Worm (Caenorhabditis elegans): ENCODE data around the gene ulp-2.

Gene ulp-2

DNA sequence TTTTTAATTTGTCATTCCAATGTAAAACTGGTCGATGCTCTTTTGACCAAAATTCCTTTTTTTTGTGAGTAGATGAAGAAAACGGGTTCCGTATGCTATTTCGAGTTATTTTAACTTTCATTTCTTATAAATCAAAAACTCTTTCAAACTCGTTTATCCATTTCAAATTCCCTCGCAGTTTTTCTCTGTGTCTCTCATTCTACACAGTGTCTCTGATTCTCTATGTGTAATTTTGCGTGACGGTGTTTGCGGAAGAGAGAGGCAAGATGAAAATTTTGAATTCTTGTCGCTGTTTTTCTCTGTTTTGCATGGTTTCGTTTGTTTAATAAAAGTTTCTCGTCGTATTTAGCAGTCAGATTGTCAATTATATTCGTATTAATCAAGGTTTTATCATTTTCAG is 39.4 kb upstream of the ulp-2 start, which contains the start of gene citk-2:
Gene citk-2 (plus strand): TSS at position 399 of the 400 bp plus-strand sequence.
- TF ChIP-seq ceh-39 (tag; optimal IDR thresholded peaks at IDR 0.05) (no peak), drap-1 (GFP tag; optimal IDR thresholded peaks at IDR 0.05) (no peak), lin-13 (tag; optimal IDR thresholded peaks at IDR 0.05) (peak; percentile 53), sptf-1 (tag; optimal IDR thresholded peaks at IDR 0.05) (no peak), sem-2 (GFP tag; optimal IDR thresholded peaks at IDR 0.05) (no peak), nhr-237 (tag; optimal IDR thresholded peaks at IDR 0.05) (peak; percentile 86)

DNA sequence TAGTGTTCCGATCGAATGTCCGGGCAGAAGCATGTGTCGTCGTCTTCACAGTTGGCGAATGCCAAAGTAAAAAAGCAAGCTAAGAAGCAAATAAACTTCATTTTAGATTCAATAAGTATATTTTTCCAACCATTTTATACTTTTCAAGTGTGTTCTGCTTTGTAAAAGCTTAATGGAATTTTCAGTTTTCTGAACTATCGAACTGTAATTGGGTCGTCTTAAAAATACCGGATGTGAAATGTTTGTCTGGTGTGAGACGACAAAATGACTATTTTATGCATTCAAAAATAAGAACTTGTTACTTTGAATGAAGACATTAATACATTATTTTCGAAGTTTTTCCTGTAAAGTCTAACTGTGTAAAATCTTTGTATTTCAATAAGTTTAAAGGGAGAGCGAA is 39.0 kb upstream of the ulp-2 start, which contains the start of gene F59A6.11:
Gene F59A6.11 (minus strand): TSS at position 101 of the 400 bp plus-strand sequence.
- TF ChIP-seq tbx-8 (GFP tag; optimal IDR thresholded peaks at IDR 0.05): no peak
- TF ChIP-seq unc-120 (tag; optimal IDR thresholded peaks at IDR 0.05; ENCODE audit: poor library complexity, severe bottlenecking): no peak
- TF ChIP-seq lsy-2 (tag; optimal IDR thresholded peaks at IDR 0.05): no peak

DNA sequence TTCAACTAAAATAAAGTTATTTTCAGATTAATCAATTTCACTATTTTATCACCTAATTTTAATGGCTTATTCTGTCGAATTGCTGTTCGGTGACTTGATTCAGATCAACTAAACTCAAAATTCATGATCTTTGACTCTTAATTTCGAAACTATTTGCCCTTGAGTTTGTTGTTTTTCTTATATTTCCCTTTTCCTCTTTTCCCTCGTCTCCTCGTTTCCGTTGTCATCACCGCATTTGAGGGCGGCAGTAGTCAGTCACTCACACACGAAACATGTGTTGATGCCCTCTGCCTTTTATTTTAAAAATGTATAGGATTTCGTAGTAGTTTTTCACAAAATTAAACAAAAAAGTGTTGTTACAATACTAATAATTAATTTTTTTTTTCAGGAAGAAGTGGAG is 35.3 kb upstream of the ulp-2 start, which contains the start of gene rnh-1.0:
Gene rnh-1.0 (plus strand): TSS at position 389 of the 400 bp plus-strand sequence.
- TF ChIP-seq elt-3 (tag; optimal IDR thresholded peaks at IDR 0.05): no peak
- no peak for TF ChIP-seq hlh-1 (tag; optimal IDR thresholded peaks at IDR 0.05)
- no peak for TF ChIP-seq zip-8 (tag; optimal IDR thresholded peaks at IDR 0.05)
- TF ChIP-seq nhr-76 (tag; optimal IDR thresholded peaks at IDR 0.05): no peak
- TF ChIP-seq ceh-39 (tag; optimal IDR thresholded peaks at IDR 0.05): no peak
- no peak for TF ChIP-seq M03D4.4 (tag; optimal IDR thresholded peaks at IDR 0.05)
- no peak for TF ChIP-seq elt-1 (tag; optimal IDR thresholded peaks at IDR 0.05; ENCODE audit: borderline replicate concordance, insufficient read depth)
- no peak for TF ChIP-seq cnd-1 (tag; optimal IDR thresholded peaks at IDR 0.05)
- TF ChIP-seq flh-1 (GFP tag; optimal IDR thresholded peaks at IDR 0.05): no peak
- no peak for TF ChIP-seq tbx-8 (GFP tag; optimal IDR thresholded peaks at IDR 0.05)

DNA sequence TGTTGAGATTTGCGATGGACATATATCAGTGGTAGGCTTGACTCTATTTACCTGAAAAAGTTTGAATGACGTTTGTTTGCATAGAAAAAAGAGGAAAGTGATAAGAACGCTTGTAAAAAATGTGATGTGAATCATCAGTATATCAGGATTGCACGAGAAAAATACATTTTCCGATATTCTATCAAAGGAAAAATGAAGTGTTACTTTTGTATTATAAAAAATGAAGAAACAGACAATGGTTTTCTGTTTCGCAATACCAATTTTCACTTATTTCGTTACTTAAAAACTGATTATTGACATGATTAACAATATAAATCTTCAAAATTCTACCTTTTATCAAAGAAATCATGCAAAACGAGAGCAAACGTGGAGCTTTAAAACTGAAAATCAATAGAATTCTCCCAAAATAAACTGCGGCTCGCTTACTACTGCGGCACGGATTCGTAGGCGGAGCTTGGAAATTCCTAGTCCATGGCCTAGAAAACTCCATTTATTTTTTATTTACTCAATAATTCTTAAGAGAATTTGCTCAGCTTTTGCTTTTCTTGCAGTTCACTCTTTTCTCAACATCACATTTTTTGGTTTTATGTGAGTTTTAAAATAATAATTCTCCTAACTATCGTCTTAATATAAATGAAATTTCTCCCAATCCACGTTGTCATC is 34.0 kb upstream of the ulp-2 start, which contains the start of the genes eif-1 and vps-24:
Gene eif-1 (minus strand): TSS at position 51 of the 663 bp plus-strand sequence.
Gene vps-24 (plus strand): TSS at position 469 of the 663 bp plus-strand sequence.
- TF ChIP-seq bed-3 (GFP tag; optimal IDR thresholded peaks at IDR 0.05) (no peak), lin-13 (tag; optimal IDR thresholded peaks at IDR 0.05) (peak; percentile 2), lsy-2 (tag; optimal IDR thresholded peaks at IDR 0.05) (peak; percentile 29), nhr-237 (tag; optimal IDR thresholded peaks at IDR 0.05) (peak; percentile 6), unc-62 (GFP tag; optimal IDR thresholded peaks at IDR 0.05) (no peak), elt-1 (tag; optimal IDR thresholded peaks at IDR 0.05; ENCODE audit: borderline replicate concordance, insufficient read depth) (no peak), ces-1 (GFP tag; optimal IDR thresholded peaks at IDR 0.05) (peak; percentile 77), zip-8 (tag; optimal IDR thresholded peaks at IDR 0.05) (no peak)

DNA sequence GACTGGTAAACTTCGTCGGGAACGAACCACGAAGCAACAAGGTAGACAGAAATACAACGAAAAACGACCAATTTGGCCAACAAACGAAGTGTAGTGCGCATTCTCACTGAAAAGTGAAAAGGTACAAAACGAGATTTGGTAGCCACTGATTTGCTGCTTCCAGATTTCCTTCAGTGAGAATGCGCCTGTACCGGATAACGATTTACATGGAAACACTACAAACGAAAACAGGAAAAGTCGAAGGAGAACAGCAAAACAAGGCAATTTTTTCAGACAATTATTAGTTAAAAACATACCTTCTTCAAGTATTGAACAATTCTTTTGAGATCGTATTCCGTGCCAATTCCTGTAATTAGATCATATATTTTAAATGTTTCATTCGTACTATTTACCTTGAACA is 33.3 kb upstream of the ulp-2 start, which contains the start of gene pigb-1:
Gene pigb-1 (minus strand): TSS at position 101 of the 400 bp plus-strand sequence.
- TF ChIP-seq blmp-1 (tag; optimal IDR thresholded peaks at IDR 0.05) (no peak), unc-120 (tag; optimal IDR thresholded peaks at IDR 0.05; ENCODE audit: poor library complexity, severe bottlenecking) (no peak), snpc-4 (tag; optimal IDR thresholded peaks at IDR 0.05) (no peak), elt-1 (tag; optimal IDR thresholded peaks at IDR 0.05; ENCODE audit: borderline replicate concordance, insufficient read depth) (no peak), bed-3 (GFP tag; optimal IDR thresholded peaks at IDR 0.05) (no peak), hlh-1 (tag; optimal IDR thresholded peaks at IDR 0.05) (no peak), unc-39 (tag; optimal IDR thresholded peaks at IDR 0.05) (no peak), pha-4 (tag; optimal IDR thresholded peaks at IDR 0.05) (no peak), nhr-237 (tag; optimal IDR thresholded peaks at IDR 0.05) (no peak), flh-1 (GFP tag; optimal IDR thresholded peaks at IDR 0.05) (no peak), unc-62 (GFP tag; optimal IDR thresholded peaks at IDR 0.05) (no peak), zip-8 (tag; optimal IDR thresholded peaks at IDR 0.05) (no peak), lin-13 (tag; optimal IDR thresholded peaks at IDR 0.05) (no peak), M03D4.4 (tag; optimal IDR thresholded peaks at IDR 0.05) (no peak), ztf-11 (tag; optimal IDR thresholded peaks at IDR 0.05) (no peak), sem-2 (GFP tag; optimal IDR thresholded peaks at IDR 0.05) (no peak), drap-1 (GFP tag; optimal IDR thresholded peaks at IDR 0.05) (no peak), sptf-1 (tag; optimal IDR thresholded peaks at IDR 0.05) (no peak)

DNA sequence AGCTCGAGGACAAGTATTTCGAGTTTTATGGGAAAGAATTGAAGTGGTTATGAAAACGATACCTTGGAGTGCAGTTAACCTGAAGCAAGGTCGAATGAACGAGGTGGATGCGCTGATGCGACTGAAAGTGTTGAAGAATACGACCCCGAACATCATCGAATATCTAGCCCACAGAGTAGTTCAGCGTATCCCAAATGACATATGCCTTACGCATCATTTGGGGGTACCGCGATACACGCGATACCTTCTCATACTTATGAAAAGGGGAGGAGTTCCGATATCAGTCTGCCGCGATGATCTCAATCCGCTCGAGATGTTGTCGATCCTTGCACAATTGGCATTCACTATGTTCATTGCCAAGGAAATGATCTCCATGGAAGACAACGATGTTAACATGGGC is 30.1 kb upstream of the ulp-2 start, which contains the start of gene T27F7.12:
Gene T27F7.12 (plus strand): TSS at position 301 of the 400 bp plus-strand sequence.
- TF ChIP-seq mls-2 (tag; optimal IDR thresholded peaks at IDR 0.05) (no peak), hlh-1 (tag; optimal IDR thresholded peaks at IDR 0.05) (no peak), unc-62 (GFP tag; optimal IDR thresholded peaks at IDR 0.05) (no peak), elt-1 (tag; optimal IDR thresholded peaks at IDR 0.05; ENCODE audit: borderline replicate concordance, insufficient read depth) (no peak), zip-8 (tag; optimal IDR thresholded peaks at IDR 0.05) (no peak), ceh-39 (tag; optimal IDR thresholded peaks at IDR 0.05) (no peak), lin-32 (GFP tag; optimal IDR thresholded peaks at IDR 0.05) (no peak), nhr-237 (tag; optimal IDR thresholded peaks at IDR 0.05) (no peak), nhr-12 (tag; optimal IDR thresholded peaks at IDR 0.05) (no peak), ceh-43 (GFP tag; optimal IDR thresholded peaks at IDR 0.05) (no peak), drap-1 (GFP tag; optimal IDR thresholded peaks at IDR 0.05) (no peak), sem-2 (GFP tag; optimal IDR thresholded peaks at IDR 0.05) (no peak), ham-2 (GFP tag; optimal IDR thresholded peaks at IDR 0.05) (no peak), flh-1 (GFP tag; optimal IDR thresholded peaks at IDR 0.05) (no peak), pha-4 (tag; optimal IDR thresholded peaks at IDR 0.05) (no peak), unc-39 (tag; optimal IDR thresholded peaks at IDR 0.05) (no peak), ztf-11 (tag; optimal IDR thresholded peaks at IDR 0.05) (no peak)
